Fruit fly (Drosophila melanogaster) whole organism, embryonic: Measurements from ENCODE around the gene Cyp28c1.
A peak's percentile ranks its signal among the peaks of the same experiment; 100 is the strongest.

Experiments
- B-H1 ChIP-seq: fragments of 200-800 bp; sonication (Bioruptor generic); IDR thresholded peaks from 3 replicates; pipeline ENCODE4 v1.3.6; 2022; ENCODE audit warnings: missing biosample characterization, missing genetic modification characterization
- CG12236 ChIP-seq: fragments of 200-800 bp; sonication (Bioruptor generic); optimal IDR thresholded peaks from 2 replicates; lab custom pipeline; 2016; ENCODE audit warnings: missing biosample characterization, missing genetic modification characterization
- CG14441 ChIP-seq: fragments of 200-800 bp; sonication (Bioruptor generic); IDR thresholded peaks from 2 replicates; pipeline ENCODE4 v1.3.6; 2022; ENCODE audit warnings: missing biosample characterization, missing genetic modification characterization
- CG14710 ChIP-seq: fragments of 200-800 bp; sonication (Bioruptor generic); optimal IDR thresholded peaks from 3 replicates; lab custom pipeline; 2019; ENCODE audit warnings: missing biosample characterization, mild to moderate bottlenecking, missing genetic modification characterization, moderate library complexity
- CG15514 ChIP-seq: fragments of 200-800 bp; sonication (Bioruptor generic); optimal IDR thresholded peaks from 3 replicates; lab custom pipeline; 2017; ENCODE audit warnings: missing biosample characterization, missing genetic modification characterization, mild to moderate bottlenecking, moderate library complexity, missing genetic modification reagents
- CG16863 ChIP-seq: fragments of 200-800 bp; sonication (Bioruptor generic); optimal IDR thresholded peaks from 3 replicates; lab custom pipeline; 2016; ENCODE audit warnings: missing biosample characterization, missing genetic modification characterization
- CG18262 ChIP-seq: fragments of 200-800 bp; optimal IDR thresholded peaks from 3 replicates; lab custom pipeline; 2019; ENCODE audit warnings: missing biosample characterization, mild to moderate bottlenecking, missing genetic modification characterization, moderate library complexity
- CG2199 ChIP-seq: fragments of 200-800 bp; sonication (Bioruptor generic); IDR thresholded peaks from 3 replicates; pipeline ENCODE4 v1.3.6; 2022; ENCODE audit warnings: missing biosample characterization, missing genetic modification characterization
- CG30020 ChIP-seq: fragments of 200-800 bp; optimal IDR thresholded peaks from 2 replicates; lab custom pipeline; 2019; ENCODE audit warnings: missing biosample characterization, mild to moderate bottlenecking, missing genetic modification characterization, moderate library complexity
- CG30403 ChIP-seq: fragments of 200-800 bp; sonication (Bioruptor generic); optimal IDR thresholded peaks from 3 replicates; lab custom pipeline; 2016; ENCODE audit warnings: missing biosample characterization, missing genetic modification characterization
- CG31365 ChIP-seq: fragments of 200-800 bp; sonication (Bioruptor generic); optimal IDR thresholded peaks from 2 replicates; lab custom pipeline; 2018; ENCODE audit warnings: missing biosample characterization, mild to moderate bottlenecking, missing genetic modification characterization
- CG32767 ChIP-seq: fragments of 200-800 bp; sonication (Bioruptor generic); IDR thresholded peaks from 2 replicates; pipeline ENCODE4 v1.3.6; 2022; ENCODE audit warnings: missing biosample characterization, missing genetic modification characterization
- CG4282 ChIP-seq: fragments of 200-800 bp; sonication (Bioruptor generic); optimal IDR thresholded peaks from 2 replicates; lab custom pipeline; 2016; ENCODE audit warnings: missing biosample characterization, missing genetic modification characterization
- CG4360 ChIP-seq: fragments of 200-800 bp; sonication (Bioruptor generic); IDR thresholded peaks from 2 replicates; pipeline ENCODE4 v1.3.6; 2022; ENCODE audit warnings: missing biosample characterization, missing genetic modification characterization
- CG6175 ChIP-seq: fragments of 200-800 bp; sonication (Bioruptor generic); IDR thresholded peaks from 3 replicates; pipeline ENCODE4 v1.3.6; 2022; ENCODE audit warnings: missing biosample characterization, missing genetic modification characterization
- CG7963 ChIP-seq: fragments of 200-800 bp; sonication (Bioruptor generic); IDR thresholded peaks from 3 replicates; pipeline ENCODE4 v1.3.6; 2022; ENCODE audit warnings: missing biosample characterization, missing genetic modification characterization; ENCODE audit not compliant: partially characterized antibody
- CG8089 ChIP-seq: fragments of 200-800 bp; sonication (Bioruptor generic); optimal IDR thresholded peaks from 3 replicates; lab custom pipeline; 2016; ENCODE audit warnings: missing biosample characterization, missing genetic modification characterization
- CG8290 ChIP-seq, 3 experiments: fragments of 200-800 bp; sonication (Bioruptor generic); optimal IDR thresholded peaks; 2 replicates each; lab custom pipeline; 2016 to 2019; ENCODE audit warnings: missing biosample characterization in 3 of 3, missing genetic modification characterization in 3 of 3, mild to moderate bottlenecking in 2 of 3, moderate library complexity in 1 of 3
- CG8388 ChIP-seq: fragments of 200-800 bp; sonication (Bioruptor generic); optimal IDR thresholded peaks from 2 replicates; lab custom pipeline; 2019; ENCODE audit warnings: missing biosample characterization, mild to moderate bottlenecking, missing genetic modification characterization, moderate library complexity
- CG8478 ChIP-seq: fragments of >200 bp; optimal IDR thresholded peaks from 2 replicates; lab custom pipeline; 2018
- CG9876 ChIP-seq: fragments of 200-800 bp; sonication (Bioruptor generic); optimal IDR thresholded peaks from 2 replicates; lab custom pipeline; 2016; ENCODE audit warnings: missing biosample characterization, missing genetic modification characterization
- Dfd ChIP-seq, 2 experiments: fragments of >200 bp; optimal IDR thresholded peaks; 2 replicates each; lab custom pipeline; 2017; ENCODE audit warnings: missing biosample characterization in 2 of 2, missing genetic modification characterization in 2 of 2
- Drgx ChIP-seq: fragments of 200-800 bp; sonication (Bioruptor generic); IDR thresholded peaks from 2 replicates; pipeline ENCODE4 v1.3.6; 2022; ENCODE audit warnings: missing biosample characterization, missing genetic modification characterization
- HLH4C ChIP-seq: fragments of 200-800 bp; sonication (Bioruptor generic); IDR thresholded peaks from 3 replicates; pipeline ENCODE4 v1.3.6; 2022; ENCODE audit warnings: missing biosample characterization, missing genetic modification characterization; ENCODE audit not compliant: partially characterized antibody
- HmgD ChIP-seq: fragments of 200-800 bp; sonication (Bioruptor generic); optimal IDR thresholded peaks from 3 replicates; lab custom pipeline; 2016; ENCODE audit warnings: missing biosample characterization, missing genetic modification characterization
- Jarid2 ChIP-seq: fragments of 200-800 bp; sonication (Bioruptor generic); optimal IDR thresholded peaks from 3 replicates; lab custom pipeline; 2017; ENCODE audit warnings: mild to moderate bottlenecking, missing biosample characterization, missing genetic modification reagents, missing genetic modification characterization
- Med ChIP-seq: fragments of 200-800 bp; sonication (Bioruptor generic); peaks from one replicate; lab custom pipeline; 2016; ENCODE audit warnings: missing biosample characterization, missing genetic modification characterization, mild to moderate bottlenecking, inconsistent platforms, moderate library complexity
- Neu2 ChIP-seq: fragments of 200-800 bp; sonication (Bioruptor generic); optimal IDR thresholded peaks from 3 replicates; lab custom pipeline; 2016; ENCODE audit warnings: missing biosample characterization, missing genetic modification characterization, borderline replicate concordance
- Ravus ChIP-seq: fragments of 200-800 bp; sonication (Bioruptor generic); IDR thresholded peaks from 2 replicates; pipeline ENCODE4 v1.3.6; 2022; ENCODE audit warnings: missing biosample characterization, missing genetic modification characterization
- Spps ChIP-seq: fragments of 200-800 bp; sonication (Bioruptor generic); optimal IDR thresholded peaks from 2 replicates; lab custom pipeline; 2018; ENCODE audit warnings: missing biosample characterization, mild to moderate bottlenecking, missing genetic modification characterization
- ara ChIP-seq: fragments of 200-800 bp; sonication (Bioruptor generic); IDR thresholded peaks from 2 replicates; pipeline ENCODE4 v1.3.6; 2022; ENCODE audit warnings: missing biosample characterization, missing genetic modification characterization
- bowl ChIP-seq: fragments of 200-800 bp; sonication (Bioruptor generic); IDR thresholded peaks from 2 replicates; pipeline ENCODE4 v1.3.6; 2022; ENCODE audit warnings: missing biosample characterization, missing genetic modification characterization
- cg ChIP-seq: fragments of 200-800 bp; sonication (Bioruptor generic); optimal IDR thresholded peaks from 3 replicates; lab custom pipeline; 2019; ENCODE audit warnings: missing biosample characterization, mild to moderate bottlenecking, missing genetic modification characterization, moderate library complexity
- chif ChIP-seq, 2 experiments: fragments of 200-800 bp; sonication (Bioruptor generic); optimal IDR thresholded peaks; 3 replicates each; lab custom pipeline; 2016; ENCODE audit warnings: missing biosample characterization in 2 of 2, missing genetic modification characterization in 2 of 2
- crol ChIP-seq: fragments of 200-800 bp; sonication (Bioruptor generic); IDR thresholded peaks from 2 replicates; pipeline ENCODE4 v1.3.6; 2022; ENCODE audit warnings: missing biosample characterization, missing genetic modification characterization
- gem ChIP-seq: fragments of 200-800 bp; sonication (Bioruptor generic); optimal IDR thresholded peaks from 2 replicates; lab custom pipeline; 2019; ENCODE audit warnings: missing biosample characterization, mild to moderate bottlenecking, missing genetic modification characterization, moderate library complexity
- gfzf ChIP-seq: fragments of 200-800 bp; sonication (Bioruptor generic); optimal IDR thresholded peaks from 2 replicates; lab custom pipeline; 2016; ENCODE audit warnings: missing biosample characterization, mild to moderate bottlenecking, missing genetic modification characterization, moderate library complexity
- ham ChIP-seq: fragments of 200-800 bp; sonication (Bioruptor generic); IDR thresholded peaks from 2 replicates; pipeline ENCODE4 v1.3.6; 2022; ENCODE audit warnings: missing biosample characterization, missing genetic modification characterization
- kni ChIP-seq: fragments of 200-800 bp; sonication (Bioruptor generic); optimal IDR thresholded peaks from 3 replicates; lab custom pipeline; 2017; ENCODE audit warnings: mild to moderate bottlenecking, missing biosample characterization, missing genetic modification reagents, missing genetic modification characterization
- lola ChIP-seq, 3 experiments: fragments of >200 bp in 2 of 3; fragments of 200-800 bp in 1 of 3; sonication (Bioruptor generic) in 1 of 3; optimal IDR thresholded peaks; 2 replicates each; lab custom pipeline; 2017 to 2019; ENCODE audit warnings: missing biosample characterization in 3 of 3, missing genetic modification characterization in 3 of 3, mild to moderate bottlenecking in 1 of 3, moderate library complexity in 1 of 3
- luna ChIP-seq: fragments of 200-800 bp; sonication (Bioruptor generic); optimal IDR thresholded peaks from 2 replicates; lab custom pipeline; 2016; ENCODE audit warnings: missing biosample characterization, missing genetic modification characterization
- phol ChIP-seq: fragments of 200-800 bp; sonication (Bioruptor generic); optimal IDR thresholded peaks from 3 replicates; lab custom pipeline; 2018; ENCODE audit warnings: missing biosample characterization, mild to moderate bottlenecking, missing genetic modification characterization, moderate library complexity
- run ChIP-seq: fragments of 200-800 bp; sonication (Bioruptor generic); optimal IDR thresholded peaks from 3 replicates; lab custom pipeline; 2018; ENCODE audit warnings: missing biosample characterization, mild to moderate bottlenecking, missing genetic modification characterization
- slou ChIP-seq: fragments of 200-800 bp; sonication (Bioruptor generic); optimal IDR thresholded peaks from 3 replicates; lab custom pipeline; 2016; ENCODE audit warnings: missing biosample characterization, missing genetic modification characterization
- sob ChIP-seq: fragments of 200-800 bp; sonication (Bioruptor generic); IDR thresholded peaks from 2 replicates; pipeline ENCODE4 v1.3.6; 2022; ENCODE audit warnings: missing biosample characterization, missing genetic modification characterization
- stwl ChIP-seq: fragments of 200-800 bp; sonication (Bioruptor generic); optimal IDR thresholded peaks from 3 replicates; lab custom pipeline; 2018; ENCODE audit warnings: missing biosample characterization, mild to moderate bottlenecking, missing genetic modification characterization, moderate library complexity
- trem ChIP-seq: fragments of 200-800 bp; optimal IDR thresholded peaks from 3 replicates; lab custom pipeline; 2019; ENCODE audit warnings: missing biosample characterization, mild to moderate bottlenecking, missing genetic modification characterization, moderate library complexity
- zf30C ChIP-seq: fragments of 200-800 bp; sonication (Bioruptor generic); optimal IDR thresholded peaks from 3 replicates; lab custom pipeline; 2018; ENCODE audit warnings: missing biosample characterization, mild to moderate bottlenecking, missing genetic modification characterization
- zfh1 ChIP-seq: fragments of 200-800 bp; sonication (Bioruptor generic); IDR thresholded peaks from 3 replicates; pipeline ENCODE4 v1.3.6; 2022; ENCODE audit warnings: missing biosample characterization, missing genetic modification characterization

Gene Cyp28c1

dm6 chrX:11799931-11800330 lies 39.5 kb upstream of the Cyp28c1 start:
- no peak for TF ChIP-seq bowl (GFP tag; lab: Robert Waterston, UW)
- TF ChIP-seq CG30403 (GFP tag; lab: Kevin White, UChicago) = no peak
- TF ChIP-seq CG8478 (lab: Kevin White, UChicago) = peak; percentile 19
- no peak for TF ChIP-seq slou
- peak; percentile 16; the same call in 1 of the 2 replicates for TF ChIP-seq ara
- no peak for TF ChIP-seq sob (GFP tag; lab: Robert Waterston, UW)
- peak; percentile 36 for TF ChIP-seq HmgD (GFP tag; lab: Kevin White, UChicago)
- TF ChIP-seq kni (GFP tag; lab: Kevin White, UChicago) = peak; percentile 19
- peak; percentile 65 for TF ChIP-seq CG4360 (GFP tag; lab: Robert Waterston, UW)
- peak; percentile 95 for TF ChIP-seq CG8290 (GFP tag; optimal IDR thresholded peaks at IDR 0.05; lab: Kevin White, UChicago)
- TF ChIP-seq CG8290 (tag; optimal IDR thresholded peaks at IDR 0.05; lab: Kevin White, UChicago) = peak; percentile 17 to 86
- peak; percentile 9 for TF ChIP-seq gfzf (GFP tag; lab: Kevin White, UChicago)
- no peak for TF ChIP-seq CG16863 (GFP tag; lab: Kevin White, UChicago)
- 0 out of 2 replicates have a peak, but pooled peaks have one; percentile 7 for TF ChIP-seq Drgx (GFP tag; lab: Robert Waterston, UW)
- TF ChIP-seq Med (GFP tag; lab: Kevin White, UChicago) = peak; percentile 65
- peak; percentile 21 for TF ChIP-seq phol
- peak; percentile 86 for TF ChIP-seq zf30C (GFP tag; lab: Kevin White, UChicago)
- no peak for TF ChIP-seq Neu2 (GFP tag; lab: Kevin White, UChicago)
- TF ChIP-seq CG18262 (tag; lab: Kevin White, UChicago) = peak; percentile 9
- no peak for TF ChIP-seq Jarid2 (GFP tag; lab: Kevin White, UChicago)
- peak; percentile 28 for TF ChIP-seq CG14710 (tag; lab: Kevin White, UChicago)
- peak in 1 of 2 experiments; percentile 0 for TF ChIP-seq chif (GFP tag; optimal IDR thresholded peaks at IDR 0.05; lab: Kevin White, UChicago)
- TF ChIP-seq Dfd (GFP tag; optimal IDR thresholded peaks at IDR 0.05; lab: Kevin White, UChicago) = peak in 1 of 2 experiments; percentile 47
- no peak for TF ChIP-seq Ravus (GFP tag; lab: Robert Waterston, UW)
- TF ChIP-seq cg (GFP tag; lab: Kevin White, UChicago) = peak; percentile 72
- TF ChIP-seq stwl = peak; percentile 14
- TF ChIP-seq CG31365 (tag; lab: Kevin White, UChicago) = peak; percentile 94
- no peak for TF ChIP-seq luna
- peak; percentile 15; the same call in 1 of the 2 replicates for TF ChIP-seq CG14441 (GFP tag; lab: Robert Waterston, UW)
- peak; percentile 55; the same call in 1 of the 3 replicates for TF ChIP-seq zfh1 (GFP tag; lab: Robert Waterston, UW)
- peak; percentile 49; the same call in 1 of the 3 replicates for TF ChIP-seq CG2199 (GFP tag; lab: Robert Waterston, UW)
- peak; percentile 11 for TF ChIP-seq gem (tag; lab: Kevin White, UChicago)

- TF ChIP-seq B-H1 (GFP tag; lab: Robert Waterston, UW) (no peak), CG32767 (GFP tag; lab: Robert Waterston, UW) (0 out of 2 replicates have a peak, but pooled peaks have one; percentile 11), trem (tag; lab: Kevin White, UChicago) (no peak), ham (GFP tag; lab: Robert Waterston, UW) (no peak), Spps (tag; lab: Kevin White, UChicago) (no peak), Neu2 (GFP tag; lab: Kevin White, UChicago) (no peak), CG30020 (tag; lab: Kevin White, UChicago) (no peak), crol (GFP tag; lab: Robert Waterston, UW) (no peak), CG4282 (no peak), HLH4C (no peak), CG8089 (GFP tag; lab: Kevin White, UChicago) (no peak), CG8388 (GFP tag; lab: Kevin White, UChicago) (no peak), CG12236 (GFP tag; lab: Kevin White, UChicago) (no peak), CG9876 (GFP tag; lab: Kevin White, UChicago) (no peak), CG7963 (no peak), CG6175 (GFP tag; lab: Robert Waterston, UW) (peak; percentile 9; the same call in 1 of the 3 replicates), run (tag; lab: Kevin White, UChicago) (no peak), CG15514 (GFP tag; lab: Kevin White, UChicago) (peak; percentile 35), lola (GFP tag; optimal IDR thresholded peaks at IDR 0.05; lab: Kevin White, UChicago) (no peak)
Measured at dm6 chrX:11805066-11805766, 34.2 kb upstream of the Cyp28c1 start.
